Fruit fly (Drosophila melanogaster): ENCODE measurements around the gene kuk.

The kuk gene

dm6 chr3R:17080666-17081358 is 768 bp downstream of the kuk start (continued):
- TF ChIP-seq CG4282 (GFP tag; optimal IDR thresholded peaks at IDR 0.05) (peak; percentile 69), stwl (tag; optimal IDR thresholded peaks at IDR 0.05) (peak; percentile 40), CG12104 (GFP tag; optimal IDR thresholded peaks at IDR 0.05) (peak; percentile 94), Abd-B (GFP tag; optimal IDR thresholded peaks at IDR 0.05) (peak; percentile 90), Atf3 (GFP tag; optimal IDR thresholded peaks at IDR 0.05) (peak; percentile 85), Vsx1 (GFP tag; optimal IDR thresholded peaks at IDR 0.05) (peak; percentile 92), CG8478 (optimal IDR thresholded peaks at IDR 0.05) (no peak), CG8281 (tag; optimal IDR thresholded peaks at IDR 0.05) (peak; percentile 87), ATbp (GFP tag; optimal IDR thresholded peaks at IDR 0.05) (peak; percentile 96), pnt (GFP tag; optimal IDR thresholded peaks at IDR 0.05) (peak; percentile 87), HLH54F (GFP tag; optimal IDR thresholded peaks at IDR 0.05) (peak; percentile 86), CG8765 (GFP tag; IDR thresholded peaks at IDR 0.05) (peak; percentile 73), CG10959 (GFP tag; IDR thresholded peaks at IDR 0.05) (peak; percentile 77), ap (GFP tag; IDR thresholded peaks at IDR 0.05) (peak; percentile 86), org-1 (GFP tag; optimal IDR thresholded peaks at IDR 0.05) (peak; percentile 96), BEAF-32 (GFP tag; optimal IDR thresholded peaks at IDR 0.05) (no peak), Rx (GFP tag; IDR thresholded peaks at IDR 0.05) (peak; percentile 91), mam (GFP tag; optimal IDR thresholded peaks at IDR 0.05) (peak; percentile 88), usp (GFP tag; optimal IDR thresholded peaks at IDR 0.05) (no peak), CG15479 (GFP tag; optimal IDR thresholded peaks at IDR 0.05) (no peak), dmrt99B (tag; optimal IDR thresholded peaks at IDR 0.05) (peak; percentile 97), CG4328 (GFP tag; optimal IDR thresholded peaks at IDR 0.05) (peak; percentile 91), sens-2 (GFP tag; IDR thresholded peaks at IDR 0.05) (peak; percentile 66; the same call in 1 of the 2 replicates), CG12219 (GFP tag; optimal IDR thresholded peaks at IDR 0.05) (peak; percentile 95), CG16779 (GFP tag; IDR thresholded peaks at IDR 0.05) (peak; percentile 79), B-H1 (GFP tag; IDR thresholded peaks at IDR 0.05) (peak; percentile 88), CG17568 (GFP tag; optimal IDR thresholded peaks at IDR 0.05) (peak; percentile 92), CG4730 (GFP tag; IDR thresholded peaks at IDR 0.05) (peak; percentile 82), dati (GFP tag; IDR thresholded peaks at IDR 0.05) (peak; percentile 73), Ets65A (GFP tag) (peak; percentile 96), al (GFP tag; IDR thresholded peaks at IDR 0.05) (peak; percentile 85), Jarid2 (GFP tag; optimal IDR thresholded peaks at IDR 0.05) (peak; percentile 82), grau (tag; optimal IDR thresholded peaks at IDR 0.05) (peak; percentile 95), jigr1 (GFP tag; IDR thresholded peaks at IDR 0.05) (peak; percentile 86; the same call in 2 of the 3 replicates), B-H2 (GFP tag; optimal IDR thresholded peaks at IDR 0.05) (peak; percentile 68), unpg (GFP tag; optimal IDR thresholded peaks at IDR 0.05) (peak; percentile 97), H2.0 (GFP tag; IDR thresholded peaks at IDR 0.05) (peak; percentile 86), Fer3 (tag; optimal IDR thresholded peaks at IDR 0.05) (peak; percentile 91), TFAM (GFP tag; optimal IDR thresholded peaks at IDR 0.05) (peak; percentile 78), hth (optimal IDR thresholded peaks at IDR 0.05) (no peak), slbo (GFP tag; IDR thresholded peaks at IDR 0.05) (peak; percentile 93), CG3065 (GFP tag; optimal IDR thresholded peaks at IDR 0.05) (peak; percentile 89), Xbp1 (GFP tag; optimal IDR thresholded peaks at IDR 0.05) (peak; percentile 95), pb (GFP tag; optimal IDR thresholded peaks at IDR 0.05) (peak; percentile 85), sd (tag; optimal IDR thresholded peaks at IDR 0.05) (peak; percentile 85), Ada2b (GFP tag; IDR thresholded peaks at IDR 0.05) (peak; percentile 86), trem (tag; optimal IDR thresholded peaks at IDR 0.05) (peak; percentile 93), CG30403 (GFP tag; optimal IDR thresholded peaks at IDR 0.05) (peak; percentile 97), Dek (tag; optimal IDR thresholded peaks at IDR 0.05) (peak; percentile 92), CG13894 (tag; optimal IDR thresholded peaks at IDR 0.05) (peak; percentile 74), CG3726 (GFP tag; IDR thresholded peaks at IDR 0.05) (peak; percentile 87)

All from whole organism, embryonic.